Worm (Caenorhabditis elegans): Measurements from ENCODE around the gene lgc-12.

DNA sequence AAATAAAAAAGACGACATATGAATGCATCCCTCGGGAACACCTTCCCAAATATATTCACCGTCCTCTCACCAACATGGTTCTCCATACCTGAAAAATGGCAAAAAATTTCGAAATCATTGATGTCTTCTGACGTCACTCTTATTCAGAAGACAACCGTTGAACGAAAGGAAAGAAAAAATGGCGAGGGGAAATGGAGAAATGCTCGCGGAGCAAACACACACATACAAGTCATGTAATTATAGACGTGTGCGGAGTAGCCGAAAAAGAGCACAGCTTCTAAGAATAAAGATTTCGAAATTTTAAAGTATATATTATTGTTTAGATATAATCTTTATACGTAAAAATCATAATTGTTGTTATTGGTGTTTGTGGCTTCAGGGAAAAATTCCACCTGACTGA, 17.4 kb downstream of the lgc-12 start, which contains the start of gene mfsd-6:
- TF ChIP-seq ztf-11 (tag; optimal IDR thresholded peaks at IDR 0.05) (no peak), hlh-30 (tag; optimal IDR thresholded peaks at IDR 0.05; ENCODE audit: insufficient read depth) (no peak), unc-62 (GFP tag; optimal IDR thresholded peaks at IDR 0.05 in 1 of 2) (no peak), unc-62 (tag; optimal IDR thresholded peaks at IDR 0.05) (no peak), Y48G9A.11 (GFP tag; IDR thresholded peaks at IDR 0.05) (no peak)

All from whole organism, L4 larva.